Worm (Caenorhabditis elegans) whole organism, young adult: ENCODE measurements around the gene ZK742.6.

ENCODE experiments used
- ama-1 ChIP-seq, 3 experiments: fragments of 150-350 bp in 1 of 3; sonication (generic microtip) in 2 of 3; optimal IDR thresholded peaks; 2 replicates each; lab custom pipeline; 2014 to 2018; ENCODE audit warnings: missing biosample characterization in 2 of 3, missing genetic modification characterization in 2 of 3, missing genetic modification reagents in 2 of 3
- attf-6 ChIP-seq: fragments of 200-800 bp; sonication (Bioruptor generic); IDR thresholded peaks from 2 replicates; pipeline ENCODE4 v1.3.6; 2022; ENCODE audit warnings: missing genetic modification reagents, missing genetic modification characterization, missing compliant biosample characterization
- dpff-1 ChIP-seq: sonication (generic microtip); optimal IDR thresholded peaks from 2 replicates; lab custom pipeline; 2017; ENCODE audit warnings: mild to moderate bottlenecking, missing genetic modification characterization, missing compliant biosample characterization
- dpl-1 ChIP-seq: fragments of 150-350 bp; optimal IDR thresholded peaks from 2 replicates; lab custom pipeline; 2014; ENCODE audit warnings: missing biosample characterization, missing genetic modification reagents, missing genetic modification characterization
- egl-44 ChIP-seq: fragments of 200-800 bp; sonication (Bioruptor generic); IDR thresholded peaks from 2 replicates; pipeline ENCODE4 v1.3.6; 2022; ENCODE audit warnings: missing genetic modification reagents, missing genetic modification characterization, missing compliant biosample characterization
- hlh-26 ChIP-seq: fragments of 200-800 bp; sonication (Bioruptor generic); conservative IDR thresholded peaks from 2 replicates; pipeline ENCODE4 v1.3.6; 2022; ENCODE audit warnings: missing genetic modification reagents, missing genetic modification characterization, missing compliant biosample characterization
- mes-4 ChIP-seq: sonication (generic microtip); optimal IDR thresholded peaks from 2 replicates; lab custom pipeline; 2016; ENCODE audit warnings: missing genotype, missing genetic modification characterization, missing compliant biosample characterization
- nhr-179 ChIP-seq: sonication (generic microtip); optimal IDR thresholded peaks from 2 replicates; lab custom pipeline; 2016; ENCODE audit warnings: mild to moderate bottlenecking, missing genetic modification characterization, missing compliant biosample characterization
- tlf-1 ChIP-seq: fragments of 200-800 bp; sonication (Bioruptor generic); optimal IDR thresholded peaks from 2 replicates; lab custom pipeline; 2018; ENCODE audit warnings: mild to moderate bottlenecking, missing genetic modification characterization, missing compliant biosample characterization
- ztf-22 ChIP-seq: fragments of 200-800 bp; sonication (Bioruptor generic); optimal IDR thresholded peaks from 2 replicates; lab custom pipeline; 2018; ENCODE audit warnings: mild to moderate bottlenecking, missing genetic modification characterization, moderate library complexity, missing compliant biosample characterization

DNA sequence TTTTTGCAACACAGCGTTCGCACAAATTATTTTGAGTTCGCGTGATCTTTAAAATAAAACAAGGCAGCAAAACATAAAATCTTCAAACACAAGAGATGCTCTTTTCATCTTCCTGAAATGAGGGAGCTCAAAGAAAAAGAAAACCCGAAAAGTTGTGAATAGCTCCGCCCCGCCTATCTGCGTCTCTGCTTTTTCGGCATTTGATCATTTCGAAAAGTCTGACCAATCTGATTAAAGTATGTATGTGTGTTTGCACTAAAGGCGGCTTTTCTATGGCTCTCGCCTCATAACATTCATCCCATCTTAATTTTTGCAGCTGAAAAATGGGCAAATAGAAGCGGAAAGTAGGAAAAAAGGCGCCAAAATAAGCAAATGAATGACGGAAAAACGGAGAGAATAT, 4.8 kb upstream of the ZK742.6 start:
- TF ChIP-seq attf-6 (GFP tag; lab: Robert Waterston, UW) (no peak), dpff-1 (tag; lab: Kevin White, UChicago) (no peak), egl-44 (no peak), ztf-22 (GFP tag; lab: Kevin White, UChicago) (no peak), mes-4 (tag; lab: Kevin White, UChicago) (no peak), ama-1 (optimal IDR thresholded peaks at IDR 0.05; lab: Kevin White, UChicago) (no peak), ama-1 (GFP tag; optimal IDR thresholded peaks at IDR 0.05; lab: Kevin White, UChicago) (no peak), dpl-1 (GFP tag; lab: Kevin White, UChicago) (no peak), nhr-179 (tag; lab: Kevin White, UChicago) (no peak), hlh-26 (GFP tag; lab: Robert Waterston, UW) (no peak), tlf-1 (GFP tag; lab: Kevin White, UChicago) (no peak)
